Fruit fly (Drosophila melanogaster) whole organism, embryonic: ENCODE data around the gene Cyp313a2.

Experiments used
- Atf3 ChIP-seq: fragments of 200-800 bp; sonication (Bioruptor generic); optimal IDR thresholded peaks from 3 replicates; lab custom pipeline; 2016; ENCODE audit warnings: missing biosample characterization, missing genetic modification characterization
- B-H1 ChIP-seq: fragments of 200-800 bp; sonication (Bioruptor generic); IDR thresholded peaks from 3 replicates; pipeline ENCODE4 v1.3.6; 2022; ENCODE audit warnings: missing biosample characterization, missing genetic modification characterization
- B-H2 ChIP-seq: fragments of 200-800 bp; sonication (Bioruptor generic); optimal IDR thresholded peaks from 2 replicates; lab custom pipeline; 2018; ENCODE audit warnings: missing biosample characterization, mild to moderate bottlenecking, missing genetic modification characterization
- Bgb ChIP-seq: fragments of 200-800 bp; sonication (Bioruptor generic); IDR thresholded peaks from 2 replicates; pipeline ENCODE4 v1.3.6; 2022; ENCODE audit warnings: missing biosample characterization, missing genetic modification characterization; ENCODE audit not compliant: partially characterized antibody
- CG10543 ChIP-seq: fragments of 200-800 bp; sonication (Bioruptor generic); optimal IDR thresholded peaks from 3 replicates; lab custom pipeline; 2017; ENCODE audit warnings: missing biosample characterization, mild to moderate bottlenecking, missing genetic modification characterization, moderate library complexity
- CG13123 ChIP-seq: fragments of 200-800 bp; sonication (Bioruptor generic); optimal IDR thresholded peaks from 2 replicates; lab custom pipeline; 2016; ENCODE audit warnings: missing biosample characterization, missing genetic modification characterization
- CG15696 ChIP-seq: fragments of 200-800 bp; sonication (Bioruptor generic); optimal IDR thresholded peaks from 2 replicates; lab custom pipeline; 2019; ENCODE audit warnings: missing biosample characterization, mild to moderate bottlenecking, missing genetic modification characterization, moderate library complexity
- CG17328 ChIP-seq: fragments of 200-800 bp; sonication (Bioruptor generic); IDR thresholded peaks from 2 replicates; pipeline ENCODE4 v1.3.6; 2022; ENCODE audit warnings: missing biosample characterization, missing genetic modification characterization
- CG17385 ChIP-seq: fragments of 200-800 bp; sonication (Bioruptor generic); optimal IDR thresholded peaks from 3 replicates; lab custom pipeline; 2018; ENCODE audit warnings: missing biosample characterization, mild to moderate bottlenecking, missing genetic modification characterization
- CG17612 ChIP-seq: fragments of 200-800 bp; sonication (Bioruptor generic); IDR thresholded peaks from 2 replicates; pipeline ENCODE4 v1.3.6; 2022; ENCODE audit warnings: missing biosample characterization, missing genetic modification characterization
- CG17829 ChIP-seq: fragments of 200-800 bp; optimal IDR thresholded peaks from 2 replicates; lab custom pipeline; 2019; ENCODE audit warnings: missing biosample characterization, mild to moderate bottlenecking, missing genetic modification characterization, moderate library complexity
- CG17912 ChIP-seq: fragments of 200-800 bp; sonication (Bioruptor generic); optimal IDR thresholded peaks from 2 replicates; lab custom pipeline; 2018; ENCODE audit warnings: missing biosample characterization, mild to moderate bottlenecking, missing genetic modification characterization
- CG2120 ChIP-seq: fragments of 200-800 bp; sonication (Bioruptor generic); optimal IDR thresholded peaks from 3 replicates; lab custom pipeline; 2016; ENCODE audit warnings: missing biosample characterization, missing genetic modification characterization
- CG2678 ChIP-seq: fragments of 200-800 bp; sonication (Bioruptor generic); optimal IDR thresholded peaks from 3 replicates; lab custom pipeline; 2019; ENCODE audit warnings: missing biosample characterization, mild to moderate bottlenecking, missing genetic modification characterization, moderate library complexity
- CG30431 ChIP-seq: fragments of 200-800 bp; sonication (Bioruptor generic); optimal IDR thresholded peaks from 2 replicates; lab custom pipeline; 2017; ENCODE audit warnings: missing biosample characterization, missing genetic modification characterization
- CG31388 ChIP-seq: fragments of 200-800 bp; sonication (Bioruptor generic); optimal IDR thresholded peaks from 2 replicates; lab custom pipeline; 2016; ENCODE audit warnings: missing biosample characterization, missing genetic modification characterization
- CG32772 ChIP-seq: fragments of 200-800 bp; sonication (Bioruptor generic); IDR thresholded peaks from 2 replicates; pipeline ENCODE4 v1.3.6; 2022; ENCODE audit warnings: missing biosample characterization, missing genetic modification characterization
- CG34224 ChIP-seq: fragments of 200-800 bp; sonication (Bioruptor generic); IDR thresholded peaks from 3 replicates; pipeline ENCODE4 v1.3.6; 2022; ENCODE audit warnings: missing biosample characterization, missing genetic modification characterization; ENCODE audit not compliant: partially characterized antibody
- CG4328 ChIP-seq: fragments of 200-800 bp; sonication (Bioruptor generic); optimal IDR thresholded peaks from 3 replicates; lab custom pipeline; 2017; ENCODE audit warnings: missing biosample characterization, missing genetic modification reagents, missing genetic modification characterization
- CG7963 ChIP-seq: fragments of 200-800 bp; sonication (Bioruptor generic); IDR thresholded peaks from 3 replicates; pipeline ENCODE4 v1.3.6; 2022; ENCODE audit warnings: missing biosample characterization, missing genetic modification characterization; ENCODE audit not compliant: partially characterized antibody
- CG9876 ChIP-seq: fragments of 200-800 bp; sonication (Bioruptor generic); optimal IDR thresholded peaks from 2 replicates; lab custom pipeline; 2016; ENCODE audit warnings: missing biosample characterization, missing genetic modification characterization
- CkIIα-i1 ChIP-seq: fragments of 200-800 bp; sonication (Bioruptor generic); IDR thresholded peaks from 2 replicates; pipeline ENCODE4 v1.3.6; 2022; ENCODE audit warnings: missing biosample characterization, missing genetic modification characterization
- CrebB ChIP-seq: fragments of 200-800 bp; sonication (Bioruptor generic); optimal IDR thresholded peaks from 3 replicates; lab custom pipeline; 2018; ENCODE audit warnings: missing biosample characterization, mild to moderate bottlenecking, missing genetic modification characterization
- D19A ChIP-seq: fragments of 200-800 bp; optimal IDR thresholded peaks from 3 replicates; lab custom pipeline; 2019; ENCODE audit warnings: missing biosample characterization, mild to moderate bottlenecking, missing genetic modification characterization, moderate library complexity
- Dp ChIP-seq: fragments of 200-800 bp; sonication (Bioruptor generic); optimal IDR thresholded peaks from 2 replicates; lab custom pipeline; 2018; ENCODE audit warnings: missing biosample characterization, mild to moderate bottlenecking, missing genetic modification characterization, moderate library complexity
- E2f1 ChIP-seq: fragments of 200-800 bp; sonication (Bioruptor generic); IDR thresholded peaks from 2 replicates; pipeline ENCODE4 v1.3.6; 2022; ENCODE audit warnings: missing biosample characterization, missing genetic modification characterization
- Hand ChIP-seq: fragments of 200-800 bp; sonication (Bioruptor generic); optimal IDR thresholded peaks from 2 replicates; lab custom pipeline; 2017; ENCODE audit warnings: mild to moderate bottlenecking, missing biosample characterization, missing genetic modification reagents, missing genetic modification characterization
- Hr39 ChIP-seq: fragments of >200 bp; optimal IDR thresholded peaks from 2 replicates; lab custom pipeline; 2017
- MESR4 ChIP-seq: fragments of 200-800 bp; sonication (Bioruptor generic); optimal IDR thresholded peaks from 2 replicates; lab custom pipeline; 2018; ENCODE audit warnings: missing biosample characterization, mild to moderate bottlenecking, missing genetic modification characterization, moderate library complexity
- Meics ChIP-seq: fragments of 200-800 bp; sonication (Bioruptor generic); optimal IDR thresholded peaks from 2 replicates; lab custom pipeline; 2017; ENCODE audit warnings: missing biosample characterization, mild to moderate bottlenecking, missing genetic modification characterization
- Mrtf ChIP-seq: fragments of 200-800 bp; sonication (Bioruptor generic); IDR thresholded peaks from 3 replicates; pipeline ENCODE4 v1.3.6; 2022; ENCODE audit warnings: missing biosample characterization, missing genetic modification characterization
- NFAT ChIP-seq: fragments of 200-800 bp; sonication (Bioruptor generic); IDR thresholded peaks from 2 replicates; pipeline ENCODE4 v1.3.6; 2022; ENCODE audit warnings: missing biosample characterization, missing genetic modification characterization
- Opbp ChIP-seq: fragments of 200-800 bp; sonication (Bioruptor generic); IDR thresholded peaks from 3 replicates; pipeline ENCODE4 v1.3.6; 2022; ENCODE audit warnings: missing biosample characterization, missing genetic modification characterization; ENCODE audit not compliant: partially characterized antibody
- amos ChIP-seq: fragments of 200-800 bp; sonication (Bioruptor generic); IDR thresholded peaks from 2 replicates; pipeline ENCODE4 v1.3.6; 2022; ENCODE audit warnings: missing biosample characterization, missing genetic modification characterization; ENCODE audit not compliant: partially characterized antibody
- ato ChIP-seq: fragments of 200-800 bp; sonication (Bioruptor generic); IDR thresholded peaks from 2 replicates; pipeline ENCODE4 v1.3.6; 2022; ENCODE audit warnings: missing biosample characterization, missing genetic modification characterization; ENCODE audit not compliant: partially characterized antibody
- bigmax ChIP-seq: fragments of 200-800 bp; sonication (Bioruptor generic); optimal IDR thresholded peaks from 2 replicates; lab custom pipeline; 2018; ENCODE audit warnings: missing biosample characterization, mild to moderate bottlenecking, missing genetic modification characterization
- cato ChIP-seq: fragments of 200-800 bp; sonication (Bioruptor generic); optimal IDR thresholded peaks from 2 replicates; lab custom pipeline; 2016; ENCODE audit warnings: missing biosample characterization, missing genetic modification characterization, borderline replicate concordance
- dysf ChIP-seq: fragments of 200-800 bp; sonication (Bioruptor generic); IDR thresholded peaks from 3 replicates; pipeline ENCODE4 v1.3.6; 2022; ENCODE audit warnings: missing biosample characterization, missing genetic modification characterization
- ewg ChIP-seq: fragments of 200-800 bp; sonication (Bioruptor generic); optimal IDR thresholded peaks from 3 replicates; lab custom pipeline; 2017; ENCODE audit warnings: mild to moderate bottlenecking, missing biosample characterization, missing genetic modification reagents, missing genetic modification characterization
- fd102C ChIP-seq: fragments of 200-800 bp; sonication (Bioruptor generic); optimal IDR thresholded peaks from 2 replicates; lab custom pipeline; 2018; ENCODE audit warnings: missing biosample characterization, mild to moderate bottlenecking, missing genetic modification characterization, moderate library complexity
- gsb-n ChIP-seq: fragments of 200-800 bp; sonication (Bioruptor generic); optimal IDR thresholded peaks from 3 replicates; lab custom pipeline; 2018; ENCODE audit warnings: missing biosample characterization, mild to moderate bottlenecking, missing genetic modification characterization
- lbe ChIP-seq: fragments of 200-800 bp; sonication (Bioruptor generic); optimal IDR thresholded peaks from 2 replicates; lab custom pipeline; 2016; ENCODE audit warnings: missing biosample characterization, mild to moderate bottlenecking, missing genetic modification characterization
- pita ChIP-seq: fragments of 200-800 bp; sonication (Bioruptor generic); optimal IDR thresholded peaks from 2 replicates; lab custom pipeline; 2017; ENCODE audit warnings: missing biosample characterization, mild to moderate bottlenecking, missing genetic modification characterization
- pzg ChIP-seq: fragments of 200-800 bp; sonication (Bioruptor generic); optimal IDR thresholded peaks from 3 replicates; lab custom pipeline; 2018; ENCODE audit warnings: missing biosample characterization, mild to moderate bottlenecking, missing genetic modification characterization, moderate library complexity
- repo ChIP-seq: fragments of 200-800 bp; sonication (Bioruptor generic); optimal IDR thresholded peaks from 2 replicates; lab custom pipeline; 2016; ENCODE audit warnings: missing biosample characterization, missing genetic modification characterization
- shn ChIP-seq: fragments of 200-800 bp; sonication (Bioruptor generic); optimal IDR thresholded peaks from 3 replicates; lab custom pipeline; 2016; ENCODE audit warnings: missing biosample characterization, missing genetic modification characterization
- sug ChIP-seq: fragments of 200-800 bp; optimal IDR thresholded peaks from 2 replicates; lab custom pipeline; 2019; ENCODE audit warnings: missing biosample characterization, mild to moderate bottlenecking, missing genetic modification characterization, moderate library complexity
- tna ChIP-seq: fragments of 200-800 bp; sonication (Bioruptor generic); IDR thresholded peaks from 2 replicates; pipeline ENCODE4 v1.3.6; 2022; ENCODE audit warnings: missing biosample characterization, missing genetic modification characterization; ENCODE audit not compliant: partially characterized antibody
- z ChIP-seq: fragments of 200-800 bp; sonication (Bioruptor generic); IDR thresholded peaks from 3 replicates; pipeline ENCODE4 v1.3.6; 2022; ENCODE audit warnings: missing biosample characterization, missing genetic modification characterization

The Cyp313a2 gene

dm6 chr3R:12219497-12219896 lies 17.2 kb downstream of the Cyp313a2 start, which contains the start of gene Cog1 (continued):
- TF ChIP-seq Hand (GFP tag; lab: Kevin White, UChicago) = no peak
- TF ChIP-seq gsb-n (tag; lab: Kevin White, UChicago) = no peak
- TF ChIP-seq D19A = no peak
- peak; percentile 79 for TF ChIP-seq CG34224 (GFP tag; lab: Robert Waterston, UW)
- no peak for TF ChIP-seq CkIIα-i1 (GFP tag; lab: Robert Waterston, UW)
- TF ChIP-seq CG7963 = peak; percentile 39; the same call in 2 of the 3 replicates
- TF ChIP-seq CG17328 (GFP tag; lab: Robert Waterston, UW) = no peak
- TF ChIP-seq CG9876 (GFP tag; lab: Kevin White, UChicago) = no peak
- no peak for TF ChIP-seq B-H2 (GFP tag; lab: Kevin White, UChicago)
- no peak for TF ChIP-seq fd102C (GFP tag; lab: Kevin White, UChicago)
- peak; percentile 59 for TF ChIP-seq tna
- no peak for TF ChIP-seq shn (GFP tag; lab: Kevin White, UChicago)
- TF ChIP-seq lbe (GFP tag; lab: Kevin White, UChicago) = no peak
- TF ChIP-seq Atf3 (GFP tag; lab: Kevin White, UChicago) = no peak
- peak; percentile 73; the same call in 2 of the 3 replicates for TF ChIP-seq Opbp (GFP tag; lab: Robert Waterston, UW)
- TF ChIP-seq CG17829 (tag; lab: Kevin White, UChicago) = no peak
- no peak for TF ChIP-seq CG10543 (GFP tag; lab: Kevin White, UChicago)
- TF ChIP-seq CG30431 = no peak
- TF ChIP-seq E2f1 (GFP tag; lab: Robert Waterston, UW) = no peak
- no peak for TF ChIP-seq CG17912
- TF ChIP-seq CG31388 (GFP tag; lab: Kevin White, UChicago) = no peak
- no peak for TF ChIP-seq CG17612 (GFP tag; lab: Robert Waterston, UW)
- no peak for TF ChIP-seq CG15696 (tag; lab: Kevin White, UChicago)
- no peak for TF ChIP-seq B-H1 (GFP tag; lab: Robert Waterston, UW)
- peak; percentile 67 for TF ChIP-seq MESR4 (GFP tag; lab: Kevin White, UChicago)
- TF ChIP-seq CG2678 (tag; lab: Kevin White, UChicago) = no peak
- peak; percentile 42 for TF ChIP-seq pzg
- no peak for TF ChIP-seq NFAT (GFP tag; lab: Robert Waterston, UW)
- peak; percentile 5 for TF ChIP-seq Dp (GFP tag; lab: Kevin White, UChicago)
- TF ChIP-seq pita (GFP tag; lab: Kevin White, UChicago) = no peak
- peak; percentile 70 for TF ChIP-seq Bgb (GFP tag; lab: Robert Waterston, UW)
- no peak for TF ChIP-seq cato
- no peak for TF ChIP-seq CG13123
- no peak for TF ChIP-seq CrebB (tag; lab: Kevin White, UChicago)
- no peak for TF ChIP-seq repo (GFP tag; lab: Kevin White, UChicago)
- no peak for TF ChIP-seq dysf (GFP tag; lab: Robert Waterston, UW)
- TF ChIP-seq CG4328 (GFP tag; lab: Kevin White, UChicago) = no peak
- TF ChIP-seq ato (GFP tag; lab: Robert Waterston, UW) = peak; percentile 55; the same call in 1 of the 2 replicates

- TF ChIP-seq amos (GFP tag; lab: Robert Waterston, UW) (no peak), Mrtf (GFP tag; lab: Robert Waterston, UW) (no peak), Meics (GFP tag; lab: Kevin White, UChicago) (no peak), z (GFP tag; lab: Robert Waterston, UW) (no peak), CG2120 (GFP tag; lab: Kevin White, UChicago) (no peak), CG17385 (GFP tag; lab: Kevin White, UChicago) (no peak), ewg (GFP tag; lab: Kevin White, UChicago) (no peak), Hr39 (no peak), sug (tag; lab: Kevin White, UChicago) (no peak), bigmax (GFP tag; lab: Kevin White, UChicago) (no peak), CG32772 (GFP tag; lab: Robert Waterston, UW) (no peak)
These were observed 22.5 kb downstream of the Cyp313a2 start, which contains the start of gene CG14742 for dm6 chr3R:12214201-12214600. TSS of gene CG14742 (plus strand) at chr3R:12214501.
